Worm (Caenorhabditis elegans) whole organism, L2 larva: ENCODE results near the gene aka-1.
"Not testable (repeated sequence)": the region's sequence is repeated elsewhere in the genome, so short reads cannot be mapped to it uniquely, and the experiment has no call there.

Experiments
- alr-1 ChIP-seq: fragments of 150-350 bp; optimal IDR thresholded peaks from 2 replicates; lab custom pipeline; 2014; ENCODE audit warnings: missing biosample characterization, missing genetic modification characterization
- ceh-16 ChIP-seq: fragments of 150-350 bp; optimal IDR thresholded peaks from 2 replicates; lab custom pipeline; 2014; ENCODE audit warnings: missing biosample characterization, missing genetic modification characterization
- ceh-82 ChIP-seq: fragments of 150-350 bp; optimal IDR thresholded peaks from 2 replicates; lab custom pipeline; 2014; ENCODE audit warnings: missing biosample characterization, missing genetic modification characterization
- dmd-4 ChIP-seq: sonication (generic microtip); optimal IDR thresholded peaks from 2 replicates; lab custom pipeline; 2017; ENCODE audit warnings: missing biosample characterization, missing genetic modification characterization
- elt-3 ChIP-seq: sonication (generic microtip); optimal IDR thresholded peaks from 2 replicates; lab custom pipeline; 2017; ENCODE audit warnings: missing biosample characterization, missing genetic modification characterization
- nhr-12 ChIP-seq: fragments of 150-350 bp; optimal IDR thresholded peaks from 2 replicates; lab custom pipeline; 2014; ENCODE audit warnings: missing biosample characterization, missing genetic modification characterization
- nhr-77 ChIP-seq: fragments of 150-350 bp; optimal IDR thresholded peaks from 2 replicates; lab custom pipeline; 2014; ENCODE audit warnings: missing biosample characterization, missing genetic modification characterization
- skn-1 ChIP-seq: sonication (generic microtip); optimal IDR thresholded peaks from 2 replicates; lab custom pipeline; 2017; ENCODE audit warnings: missing biosample characterization, missing genetic modification characterization
- snpc-4 ChIP-seq: fragments of 150-350 bp; optimal IDR thresholded peaks from 2 replicates; lab custom pipeline; 2014; ENCODE audit warnings: missing biosample characterization, missing genetic modification characterization
- unc-39 ChIP-seq: fragments of 150-350 bp; optimal IDR thresholded peaks from 2 replicates; lab custom pipeline; 2014; ENCODE audit warnings: missing biosample characterization, missing genetic modification characterization
- unc-55 ChIP-seq: fragments of 150-350 bp; sonication (generic microtip); optimal IDR thresholded peaks from 3 replicates; lab custom pipeline; 2014; ENCODE audit warnings: missing biosample characterization, missing genetic modification reagents, missing genetic modification characterization
- unc-62 ChIP-seq: fragments of 150-350 bp; optimal IDR thresholded peaks from 2 replicates; lab custom pipeline; 2014; ENCODE audit warnings: missing biosample characterization, missing genetic modification reagents, missing genetic modification characterization
- zag-1 ChIP-seq: fragments of 150-350 bp; optimal IDR thresholded peaks from 2 replicates; lab custom pipeline; 2014; ENCODE audit warnings: missing biosample characterization, missing genetic modification characterization
- ztf-4 ChIP-seq: fragments of 150-350 bp; optimal IDR thresholded peaks from 2 replicates; lab custom pipeline; 2014; ENCODE audit warnings: missing biosample characterization, missing genetic modification characterization

- not testable (repeated sequence) for TF ChIP-seq nhr-77 (tag; lab: Kevin White, UChicago); zag-1 (tag; lab: Kevin White, UChicago); snpc-4 (tag; lab: Kevin White, UChicago); ztf-4; skn-1 (tag; lab: Kevin White, UChicago); unc-55 (GFP tag; lab: Kevin White, UChicago); unc-62; elt-3 (tag; lab: Kevin White, UChicago); ceh-82; nhr-12 (tag; lab: Kevin White, UChicago); dmd-4 (tag; lab: Kevin White, UChicago); alr-1 (tag; lab: Kevin White, UChicago); ceh-16 (tag; lab: Kevin White, UChicago); unc-39 (tag; lab: Kevin White, UChicago)
Measured at ce11 chrII:7434958-7435357, 43.4 kb downstream of the aka-1 start, which contains the start of gene K02A2.1.
